Worm (Caenorhabditis elegans) whole organism, young adult: ENCODE data around the gene F36G9.7.

Experiments used
- F37B4.10 ChIP-seq: fragments of 200-800 bp; sonication (Bioruptor generic); IDR thresholded peaks from 2 replicates; pipeline ENCODE4 v1.3.6; 2022; ENCODE audit warnings: missing genetic modification characterization, missing compliant biosample characterization
- nhr-120 ChIP-seq: fragments of 200-800 bp; sonication (Bioruptor generic); IDR thresholded peaks from 2 replicates; pipeline ENCODE4 v1.3.6; 2022; ENCODE audit warnings: missing genetic modification characterization, missing compliant biosample characterization
- pha-4 ChIP-seq: fragments of 150-350 bp; sonication (generic microtip); optimal IDR thresholded peaks from 2 replicates; lab custom pipeline; 2014; ENCODE audit warnings: missing biosample characterization, missing genetic modification reagents, missing genetic modification characterization
- rpc-1 ChIP-seq, 2 experiments: fragments of 150-350 bp in 1 of 2; sonication (generic microtip) in 1 of 2; optimal IDR thresholded peaks; 2 replicates each; lab custom pipeline; 2014 to 2018; ENCODE audit warnings: missing biosample characterization in 1 of 2, missing genetic modification characterization in 1 of 2, missing genetic modification reagents in 1 of 2, missing genotype in 1 of 2
- snpc-4 ChIP-seq, 5 experiments: fragments of 150-350 bp in 1 of 5; sonication (generic microtip) in 4 of 5; optimal IDR thresholded peaks; 2 replicates each; lab custom pipeline; 2014 to 2018; ENCODE audit warnings: missing genetic modification characterization in 5 of 5, missing biosample characterization in 3 of 5, antibody characterized with exemption in 2 of 5, mild to moderate bottlenecking in 2 of 5, missing compliant biosample characterization in 2 of 5, missing genotype in 2 of 5, moderate library complexity in 2 of 5, missing genetic modification reagents in 1 of 5
- zfh-2 ChIP-seq: fragments of 200-800 bp; sonication (Bioruptor generic); conservative IDR thresholded peaks from 2 replicates; pipeline ENCODE4 v1.3.6; 2022; ENCODE audit warnings: missing genetic modification reagents, missing genetic modification characterization, missing compliant biosample characterization

DNA sequence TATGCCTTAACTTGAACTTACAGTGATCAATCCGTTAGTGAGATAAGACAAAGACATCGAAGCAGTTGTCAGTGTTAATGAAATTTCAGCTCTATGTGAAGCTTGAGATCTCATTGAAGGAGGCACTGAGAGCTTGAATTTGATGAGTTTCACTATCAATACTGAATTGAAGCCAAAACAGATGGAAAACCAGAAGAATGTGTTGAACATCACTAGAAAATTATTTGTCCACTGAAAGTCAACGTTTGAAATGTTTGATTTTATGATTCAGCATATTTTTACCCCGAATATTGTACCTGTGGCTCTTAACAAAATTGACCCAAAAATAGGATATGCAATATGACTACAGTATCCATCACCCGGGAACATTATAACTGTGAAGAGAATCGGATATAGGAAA, 1.3 kb upstream of the F36G9.7 start:
- TF ChIP-seq pha-4 (tag; lab: Kevin White, UChicago) (no peak), rpc-1 (optimal IDR thresholded peaks at IDR 0.05; lab: Kevin White, UChicago) (no peak), rpc-1 (tag; optimal IDR thresholded peaks at IDR 0.05; lab: Kevin White, UChicago) (no peak), zfh-2 (GFP tag; lab: Robert Waterston, UW) (no peak), F37B4.10 (GFP tag; lab: Robert Waterston, UW) (no peak), nhr-120 (GFP tag; lab: Robert Waterston, UW) (no peak), snpc-4 (GFP tag; optimal IDR thresholded peaks at IDR 0.05; lab: Kevin White, UChicago) (no peak), snpc-4 (tag; optimal IDR thresholded peaks at IDR 0.05; lab: Kevin White, UChicago) (no peak)
